Worm (Caenorhabditis elegans) whole organism, mixed stage, embryonic: ENCODE results near the gene Y69A2AR.1.
A peak's percentile ranks its signal among the peaks of the same experiment; 100 is the strongest.

Experiments
- M03D4.4 ChIP-seq: sonication (generic microtip); optimal IDR thresholded peaks from 2 replicates; lab custom pipeline; 2017; ENCODE audit warnings: mild to moderate bottlenecking, missing genetic modification characterization, missing compliant biosample characterization
- bed-3 ChIP-seq: fragments of 200-800 bp; sonication (Bioruptor generic); optimal IDR thresholded peaks from 3 replicates; lab custom pipeline; 2018; ENCODE audit warnings: mild to moderate bottlenecking, missing genetic modification characterization, moderate library complexity, missing compliant biosample characterization
- blmp-1 ChIP-seq: fragments of 150-350 bp; optimal IDR thresholded peaks from 2 replicates; lab custom pipeline; 2014; ENCODE audit warnings: missing biosample characterization, missing genetic modification characterization
- ceh-39 ChIP-seq: fragments of 150-350 bp; optimal IDR thresholded peaks from 2 replicates; lab custom pipeline; 2014; ENCODE audit warnings: missing biosample characterization, missing genetic modification characterization
- ceh-43 ChIP-seq: fragments of 200-800 bp; sonication (Bioruptor generic); optimal IDR thresholded peaks from 2 replicates; lab custom pipeline; 2018; ENCODE audit warnings: mild to moderate bottlenecking, missing genetic modification characterization, moderate library complexity, missing compliant biosample characterization
- ceh-83 ChIP-seq: fragments of 200-800 bp; sonication (Bioruptor generic); optimal IDR thresholded peaks from 2 replicates; lab custom pipeline; 2018; ENCODE audit warnings: mild to moderate bottlenecking, missing genetic modification characterization, missing compliant biosample characterization
- ces-1 ChIP-seq: fragments of 150-350 bp; optimal IDR thresholded peaks from 2 replicates; lab custom pipeline; 2014; ENCODE audit warnings: missing biosample characterization, missing genetic modification reagents, missing genetic modification characterization
- cnd-1 ChIP-seq: fragments of 200-800 bp; sonication (Bioruptor generic); optimal IDR thresholded peaks from 2 replicates; lab custom pipeline; 2018; ENCODE audit warnings: mild to moderate bottlenecking, missing genetic modification characterization, missing compliant biosample characterization
- drap-1 ChIP-seq: fragments of 200-800 bp; sonication (Bioruptor generic); optimal IDR thresholded peaks from 3 replicates; lab custom pipeline; 2018; ENCODE audit warnings: mild to moderate bottlenecking, missing genetic modification characterization, missing compliant biosample characterization
- elt-1 ChIP-seq: sonication (generic microtip); optimal IDR thresholded peaks from 2 replicates; lab custom pipeline; 2017; ENCODE audit warnings: missing genetic modification characterization, mild to moderate bottlenecking, missing compliant biosample characterization, antibody characterized with exemption, moderate library complexity, borderline replicate concordance; ENCODE audit not compliant: insufficient read depth
- elt-3 ChIP-seq: fragments of 150-350 bp; optimal IDR thresholded peaks from 2 replicates; lab custom pipeline; 2014; ENCODE audit warnings: missing biosample characterization, missing genetic modification characterization
- flh-1 ChIP-seq: fragments of 200-800 bp; sonication (Bioruptor generic); optimal IDR thresholded peaks from 2 replicates; lab custom pipeline; 2018; ENCODE audit warnings: mild to moderate bottlenecking, missing genetic modification characterization, moderate library complexity, missing compliant biosample characterization
- ham-2 ChIP-seq: fragments of 200-800 bp; sonication (Bioruptor generic); optimal IDR thresholded peaks from 2 replicates; lab custom pipeline; 2018; ENCODE audit warnings: mild to moderate bottlenecking, missing genetic modification characterization, missing compliant biosample characterization
- hlh-1 ChIP-seq: fragments of 150-350 bp; optimal IDR thresholded peaks from 2 replicates; lab custom pipeline; 2014; ENCODE audit warnings: missing biosample characterization, missing genetic modification reagents, missing genetic modification characterization
- lin-13 ChIP-seq: fragments of 150-350 bp; optimal IDR thresholded peaks from 2 replicates; lab custom pipeline; 2014; ENCODE audit warnings: missing biosample characterization, missing genetic modification characterization
- lin-32 ChIP-seq: fragments of 200-800 bp; sonication (Bioruptor generic); optimal IDR thresholded peaks from 2 replicates; lab custom pipeline; 2018; ENCODE audit warnings: mild to moderate bottlenecking, missing genetic modification characterization, missing compliant biosample characterization
- lsy-2 ChIP-seq: fragments of 150-350 bp; optimal IDR thresholded peaks from 2 replicates; lab custom pipeline; 2014; ENCODE audit warnings: missing biosample characterization, missing genetic modification characterization
- mab-5 ChIP-seq: fragments of 150-350 bp; optimal IDR thresholded peaks from 2 replicates; lab custom pipeline; 2014; ENCODE audit warnings: missing biosample characterization, missing genetic modification characterization
- mep-1 ChIP-seq: fragments of 150-350 bp; optimal IDR thresholded peaks from 2 replicates; lab custom pipeline; 2017; ENCODE audit warnings: missing biosample characterization, missing genetic modification reagents, missing genetic modification characterization, inconsistent platforms
- mls-2 ChIP-seq: sonication (generic microtip); optimal IDR thresholded peaks from 2 replicates; lab custom pipeline; 2016; ENCODE audit warnings: mild to moderate bottlenecking, missing genetic modification characterization, moderate library complexity, missing compliant biosample characterization
- nhr-12 ChIP-seq: fragments of 150-350 bp; optimal IDR thresholded peaks from 2 replicates; lab custom pipeline; 2014; ENCODE audit warnings: missing biosample characterization, missing genetic modification characterization
- nhr-2 ChIP-seq: fragments of 150-350 bp; optimal IDR thresholded peaks from 2 replicates; lab custom pipeline; 2014; ENCODE audit warnings: missing biosample characterization, missing genetic modification characterization
- nhr-237 ChIP-seq: fragments of 150-350 bp; optimal IDR thresholded peaks from 2 replicates; lab custom pipeline; 2014; ENCODE audit warnings: missing biosample characterization, missing genetic modification characterization
- nhr-28 ChIP-seq: fragments of 150-350 bp; optimal IDR thresholded peaks from 2 replicates; lab custom pipeline; 2014; ENCODE audit warnings: missing biosample characterization, missing genetic modification characterization
- nhr-76 ChIP-seq: sonication (generic microtip); optimal IDR thresholded peaks from 2 replicates; lab custom pipeline; 2017; ENCODE audit warnings: missing biosample characterization, missing genetic modification characterization
- pha-4 ChIP-seq: fragments of 150-350 bp; optimal IDR thresholded peaks from 2 replicates; lab custom pipeline; 2018; ENCODE audit warnings: missing biosample characterization, missing genetic modification reagents, missing genetic modification characterization
- sem-2 ChIP-seq: fragments of 200-800 bp; sonication (Bioruptor generic); optimal IDR thresholded peaks from 2 replicates; lab custom pipeline; 2018; ENCODE audit warnings: mild to moderate bottlenecking, missing genetic modification characterization, missing compliant biosample characterization
- snpc-4 ChIP-seq: fragments of 150-350 bp; optimal IDR thresholded peaks from 2 replicates; lab custom pipeline; 2014; ENCODE audit warnings: missing biosample characterization, missing genetic modification characterization
- sptf-1 ChIP-seq: sonication (generic microtip); optimal IDR thresholded peaks from 2 replicates; lab custom pipeline; 2017; ENCODE audit warnings: mild to moderate bottlenecking, missing genetic modification characterization, moderate library complexity, missing compliant biosample characterization
- tbx-8 ChIP-seq: fragments of 200-800 bp; sonication (Bioruptor generic); optimal IDR thresholded peaks from 2 replicates; lab custom pipeline; 2018; ENCODE audit warnings: mild to moderate bottlenecking, missing genetic modification characterization, moderate library complexity, missing compliant biosample characterization
- unc-120 ChIP-seq: sonication (generic microtip); optimal IDR thresholded peaks from 2 replicates; lab custom pipeline; 2017; ENCODE audit warnings: missing genetic modification characterization, missing compliant biosample characterization; ENCODE audit not compliant: poor library complexity, severe bottlenecking
- unc-39 ChIP-seq: fragments of 150-350 bp; optimal IDR thresholded peaks from 2 replicates; lab custom pipeline; 2014; ENCODE audit warnings: missing biosample characterization, missing genetic modification characterization
- unc-62 ChIP-seq: fragments of 150-350 bp; optimal IDR thresholded peaks from 2 replicates; lab custom pipeline; 2014; ENCODE audit warnings: missing biosample characterization, missing genetic modification reagents, missing genetic modification characterization
- zip-8 ChIP-seq: fragments of 150-350 bp; optimal IDR thresholded peaks from 2 replicates; lab custom pipeline; 2014; ENCODE audit warnings: missing biosample characterization, missing genetic modification characterization
- ztf-11 ChIP-seq: fragments of 150-350 bp; optimal IDR thresholded peaks from 2 replicates; lab custom pipeline; 2014; ENCODE audit warnings: missing biosample characterization, missing genetic modification characterization

The Y69A2AR.1 gene

ce11 chrIV:2676281-2676680 is 9.4 kb downstream of the Y69A2AR.1 start, which contains the start of gene Y94H6A.3:
Y94H6A.3 (plus strand) TSS chrIV:2676512.
- TF ChIP-seq lsy-2 (tag; lab: Kevin White, UChicago), result peak; percentile 83
- TF ChIP-seq tbx-8 (GFP tag; lab: Kevin White, UChicago), result no peak
- TF ChIP-seq flh-1 (GFP tag; lab: Kevin White, UChicago), result no peak
- no peak for TF ChIP-seq mab-5
- no peak for TF ChIP-seq snpc-4
- peak; percentile 9 for TF ChIP-seq sptf-1 (tag; lab: Kevin White, UChicago)
- no peak for TF ChIP-seq unc-120 (tag; lab: Kevin White, UChicago)
- TF ChIP-seq cnd-1 (tag; lab: Kevin White, UChicago), result peak; percentile 37
- no peak for TF ChIP-seq unc-39
- TF ChIP-seq nhr-76 (tag; lab: Kevin White, UChicago), result no peak
- peak; percentile 96 for TF ChIP-seq lin-13 (tag; lab: Kevin White, UChicago)
- TF ChIP-seq nhr-2 (tag; lab: Kevin White, UChicago), result peak; percentile 12
- TF ChIP-seq bed-3 (GFP tag; lab: Kevin White, UChicago), result no peak
- no peak for TF ChIP-seq elt-3 (tag; lab: Kevin White, UChicago)
- peak; percentile 4 for TF ChIP-seq ceh-39
- no peak for TF ChIP-seq ham-2 (GFP tag; lab: Kevin White, UChicago)
- TF ChIP-seq drap-1 (GFP tag; lab: Kevin White, UChicago), result no peak
- TF ChIP-seq hlh-1 (tag; lab: Kevin White, UChicago), result peak; percentile 43
- no peak for TF ChIP-seq zip-8
- no peak for TF ChIP-seq nhr-28 (tag; lab: Kevin White, UChicago)
- TF ChIP-seq mls-2 (tag; lab: Kevin White, UChicago), result no peak
- TF ChIP-seq M03D4.4 (tag; lab: Kevin White, UChicago), result no peak
- TF ChIP-seq nhr-12 (tag; lab: Kevin White, UChicago), result no peak
- peak; percentile 4 for TF ChIP-seq unc-62 (GFP tag; lab: Kevin White, UChicago)
- TF ChIP-seq sem-2 (GFP tag; lab: Kevin White, UChicago), result no peak
- TF ChIP-seq elt-1, result no peak
- no peak for TF ChIP-seq ceh-43 (GFP tag; lab: Kevin White, UChicago)
- TF ChIP-seq nhr-237, result peak; percentile 73
- peak; percentile 92 for TF ChIP-seq mep-1 (tag; lab: Kevin White, UChicago)
- TF ChIP-seq ces-1 (GFP tag; lab: Kevin White, UChicago), result peak; percentile 78
- no peak for TF ChIP-seq lin-32 (GFP tag; lab: Kevin White, UChicago)
- peak; percentile 88 for TF ChIP-seq pha-4
- no peak for TF ChIP-seq blmp-1 (tag; lab: Kevin White, UChicago)
- TF ChIP-seq ztf-11 (tag; lab: Kevin White, UChicago), result no peak
- no peak for TF ChIP-seq ceh-83 (GFP tag; lab: Kevin White, UChicago)
- TF ChIP-seq, all 35 proteins: peak for 12

ce11 chrIV:2677687-2678086 is 10.8 kb downstream of the Y69A2AR.1 start:
- TF ChIP-seq hlh-1 (tag; lab: Kevin White, UChicago) (no peak), ceh-83 (GFP tag; lab: Kevin White, UChicago) (no peak), bed-3 (GFP tag; lab: Kevin White, UChicago) (no peak), unc-39 (no peak), lin-32 (GFP tag; lab: Kevin White, UChicago) (no peak), lin-13 (tag; lab: Kevin White, UChicago) (no peak), tbx-8 (GFP tag; lab: Kevin White, UChicago) (no peak), unc-62 (GFP tag; lab: Kevin White, UChicago) (no peak), ceh-39 (no peak), sptf-1 (tag; lab: Kevin White, UChicago) (no peak), pha-4 (no peak), drap-1 (GFP tag; lab: Kevin White, UChicago) (no peak), unc-120 (tag; lab: Kevin White, UChicago) (no peak), mab-5 (no peak), lsy-2 (tag; lab: Kevin White, UChicago) (no peak), elt-1 (no peak), ces-1 (GFP tag; lab: Kevin White, UChicago) (no peak), ceh-43 (GFP tag; lab: Kevin White, UChicago) (no peak), nhr-12 (tag; lab: Kevin White, UChicago) (no peak)

- TF ChIP-seq M03D4.4 (tag; lab: Kevin White, UChicago) (no peak), blmp-1 (tag; lab: Kevin White, UChicago) (no peak), drap-1 (GFP tag; lab: Kevin White, UChicago) (no peak), sptf-1 (tag; lab: Kevin White, UChicago) (no peak), zip-8 (no peak)
These were observed 11.3 kb downstream of the Y69A2AR.1 start for ce11 chrIV:2678152-2678551.
